Worm (Caenorhabditis elegans) whole organism, L1 larva: ENCODE results near the gene sma-2.

Experiments
- Y116A8C.19 ChIP-seq: sonication (generic microtip); optimal IDR thresholded peaks from 2 replicates; lab custom pipeline; 2016; ENCODE audit warnings: missing compliant biosample characterization, missing genetic modification characterization, borderline replicate concordance
- aha-1 ChIP-seq: fragments of 150-350 bp; optimal IDR thresholded peaks from 2 replicates; lab custom pipeline; 2014; ENCODE audit warnings: missing biosample characterization, missing genetic modification characterization
- alr-1 ChIP-seq: fragments of 200-800 bp; sonication (Bioruptor generic); optimal IDR thresholded peaks from 2 replicates; lab custom pipeline; 2018; ENCODE audit warnings: borderline replicate concordance, mild to moderate bottlenecking, missing genetic modification characterization, missing compliant biosample characterization
- ama-1 ChIP-seq: fragments of 150-350 bp; optimal IDR thresholded peaks from 2 replicates; lab custom pipeline; 2014
- ceh-63 ChIP-seq: fragments of 200-800 bp; sonication (Bioruptor generic); optimal IDR thresholded peaks from 2 replicates; lab custom pipeline; 2018; ENCODE audit warnings: mild to moderate bottlenecking, missing genetic modification characterization, missing compliant biosample characterization
- ceh-8 ChIP-seq: fragments of 200-800 bp; sonication (Bioruptor generic); optimal IDR thresholded peaks from 2 replicates; lab custom pipeline; 2018; ENCODE audit warnings: mild to moderate bottlenecking, missing genetic modification characterization, moderate library complexity, missing compliant biosample characterization
- ceh-82 ChIP-seq, 3 experiments: fragments of 150-350 bp in 1 of 3; sonication (generic microtip) in 2 of 3; optimal IDR thresholded peaks; 2 replicates each; lab custom pipeline; 2014 to 2017; ENCODE audit warnings: missing biosample characterization in 3 of 3, missing genetic modification characterization in 3 of 3
- ceh-88 ChIP-seq: fragments of 200-800 bp; sonication (Bioruptor generic); IDR thresholded peaks from 2 replicates; pipeline ENCODE4 v1.3.6; 2022; ENCODE audit warnings: missing genetic modification characterization, missing compliant biosample characterization
- ceh-90 ChIP-seq: sonication (generic microtip); optimal IDR thresholded peaks from 2 replicates; lab custom pipeline; 2016; ENCODE audit warnings: missing genetic modification characterization, missing compliant biosample characterization
- ces-1 ChIP-seq: fragments of 150-350 bp; optimal IDR thresholded peaks from 2 replicates; lab custom pipeline; 2014; ENCODE audit warnings: missing biosample characterization, missing genetic modification reagents, missing genetic modification characterization
- dsc-1 ChIP-seq: sonication (generic microtip); optimal IDR thresholded peaks from 2 replicates; lab custom pipeline; 2016; ENCODE audit warnings: mild to moderate bottlenecking, missing genetic modification characterization, missing compliant biosample characterization
- egl-13 ChIP-seq: sonication (generic microtip); optimal IDR thresholded peaks from 2 replicates; lab custom pipeline; 2016; ENCODE audit warnings: missing genotype, missing genetic modification reagents, missing genetic modification characterization, missing compliant biosample characterization
- egl-27 ChIP-seq, 2 experiments: fragments of 150-350 bp in 1 of 2; sonication (generic microtip); optimal IDR thresholded peaks; 3 replicates each; lab custom pipeline; 2017 to 2018; ENCODE audit warnings: missing biosample characterization in 2 of 2, missing genetic modification characterization in 2 of 2, missing genetic modification reagents in 2 of 2
- elt-3 ChIP-seq, 6 experiments: fragments of 150-350 bp in 1 of 6; sonication (generic microtip); optimal IDR thresholded peaks; 2 replicates each; lab custom pipeline; 2017 to 2018; ENCODE audit warnings: missing biosample characterization in 6 of 6, missing genetic modification characterization in 6 of 6, inconsistent platforms in 1 of 6
- fkh-4 ChIP-seq: sonication (generic microtip); optimal IDR thresholded peaks from 2 replicates; lab custom pipeline; 2016; ENCODE audit warnings: missing compliant biosample characterization, missing genetic modification characterization, borderline replicate concordance
- fkh-8 ChIP-seq: sonication (generic microtip); optimal IDR thresholded peaks from 2 replicates; lab custom pipeline; 2016; ENCODE audit warnings: mild to moderate bottlenecking, missing genetic modification characterization, missing compliant biosample characterization
- fos-1 ChIP-seq: fragments of 150-350 bp; optimal IDR thresholded peaks from 2 replicates; lab custom pipeline; 2014; ENCODE audit warnings: missing biosample characterization, missing genetic modification characterization
- hlh-17 ChIP-seq: fragments of 200-800 bp; sonication (Bioruptor generic); optimal IDR thresholded peaks from 2 replicates; lab custom pipeline; 2018; ENCODE audit warnings: missing genetic modification characterization, mild to moderate bottlenecking, missing compliant biosample characterization, moderate library complexity, borderline replicate concordance
- hpl-2 ChIP-seq: fragments of 150-350 bp; optimal IDR thresholded peaks from 2 replicates; lab custom pipeline; 2014; ENCODE audit warnings: missing biosample characterization, missing genetic modification reagents, missing genetic modification characterization
- isw-1 ChIP-seq: fragments of 200-800 bp; sonication (Bioruptor generic); IDR thresholded peaks from 2 replicates; pipeline ENCODE4 v1.3.6; 2022; ENCODE audit warnings: missing genetic modification characterization, missing compliant biosample characterization
- jun-1 ChIP-seq: fragments of 150-350 bp; optimal IDR thresholded peaks from 2 replicates; lab custom pipeline; 2014; ENCODE audit warnings: missing biosample characterization, missing genetic modification reagents, missing genetic modification characterization
- lin-14 ChIP-seq: fragments of 200-800 bp; sonication (Bioruptor generic); optimal IDR thresholded peaks from 2 replicates; lab custom pipeline; 2018; ENCODE audit warnings: mild to moderate bottlenecking, missing genetic modification characterization, moderate library complexity, missing compliant biosample characterization
- lin-15B ChIP-seq: fragments of 150-350 bp; sonication (generic microtip); optimal IDR thresholded peaks from 3 replicates; lab custom pipeline; 2014; ENCODE audit warnings: missing biosample characterization, missing genetic modification characterization
- lsy-2 ChIP-seq, 2 experiments: fragments of 150-350 bp; optimal IDR thresholded peaks; 2 replicates each; lab custom pipeline; 2014; ENCODE audit warnings: missing biosample characterization in 2 of 2, missing genetic modification characterization in 2 of 2
- mep-1 ChIP-seq: fragments of 150-350 bp; optimal IDR thresholded peaks from 2 replicates; lab custom pipeline; 2014; ENCODE audit warnings: missing biosample characterization, missing genetic modification characterization
- nhr-11 ChIP-seq: fragments of 150-350 bp; optimal IDR thresholded peaks from 2 replicates; lab custom pipeline; 2014; ENCODE audit warnings: missing biosample characterization, missing genetic modification characterization
- nhr-12 ChIP-seq: sonication (generic microtip); optimal IDR thresholded peaks from 2 replicates; lab custom pipeline; 2017; ENCODE audit warnings: missing biosample characterization, missing genetic modification characterization
- nhr-19 ChIP-seq: fragments of 200-800 bp; sonication (Bioruptor generic); conservative IDR thresholded peaks from 2 replicates; pipeline ENCODE4 v1.3.6; 2022; ENCODE audit warnings: missing genetic modification characterization, missing compliant biosample characterization
- nhr-20 ChIP-seq: sonication (generic microtip); optimal IDR thresholded peaks from 2 replicates; lab custom pipeline; 2016; ENCODE audit warnings: mild to moderate bottlenecking, missing genetic modification characterization, missing compliant biosample characterization
- nhr-237 ChIP-seq: fragments of 150-350 bp; optimal IDR thresholded peaks from 2 replicates; lab custom pipeline; 2014; ENCODE audit warnings: missing biosample characterization, missing genetic modification characterization
- nhr-28 ChIP-seq: fragments of 150-350 bp; optimal IDR thresholded peaks from 2 replicates; lab custom pipeline; 2014; ENCODE audit warnings: missing biosample characterization, missing genetic modification characterization
- nhr-47 ChIP-seq: sonication (generic microtip); optimal IDR thresholded peaks from 2 replicates; lab custom pipeline; 2016; ENCODE audit warnings: mild to moderate bottlenecking, missing genetic modification characterization, moderate library complexity, missing compliant biosample characterization
- nhr-77 ChIP-seq: fragments of 150-350 bp; optimal IDR thresholded peaks from 2 replicates; lab custom pipeline; 2014; ENCODE audit warnings: missing biosample characterization, missing genetic modification characterization
- nhr-90 ChIP-seq: sonication (generic microtip); optimal IDR thresholded peaks from 2 replicates; lab custom pipeline; 2016; ENCODE audit warnings: mild to moderate bottlenecking, missing genetic modification characterization, missing compliant biosample characterization; ENCODE audit not compliant: poor library complexity
- skn-1 ChIP-seq: fragments of 150-350 bp; optimal IDR thresholded peaks from 2 replicates; lab custom pipeline; 2014; ENCODE audit warnings: missing biosample characterization, missing genetic modification characterization
- snpc-4 ChIP-seq: fragments of 150-350 bp; optimal IDR thresholded peaks from 2 replicates; lab custom pipeline; 2014; ENCODE audit warnings: missing biosample characterization, missing genetic modification characterization
- snu-23 ChIP-seq: sonication (generic microtip); optimal IDR thresholded peaks from 2 replicates; lab custom pipeline; 2016; ENCODE audit warnings: missing genetic modification characterization, missing compliant biosample characterization
- sup-37 ChIP-seq: fragments of 200-800 bp; sonication (Bioruptor generic); optimal IDR thresholded peaks from 2 replicates; lab custom pipeline; 2018; ENCODE audit warnings: mild to moderate bottlenecking, missing genetic modification characterization, missing compliant biosample characterization
- tbx-2 ChIP-seq: sonication (generic microtip); optimal IDR thresholded peaks from 2 replicates; lab custom pipeline; 2016; ENCODE audit warnings: missing genetic modification characterization, missing compliant biosample characterization
- tlp-1 ChIP-seq: fragments of 150-350 bp; optimal IDR thresholded peaks from 2 replicates; lab custom pipeline; 2014; ENCODE audit warnings: missing biosample characterization, missing genetic modification characterization
- unc-62 ChIP-seq: fragments of 150-350 bp; optimal IDR thresholded peaks from 2 replicates; lab custom pipeline; 2014; ENCODE audit warnings: missing biosample characterization, missing genetic modification reagents, missing genetic modification characterization
- unc-86 ChIP-seq: sonication (generic microtip); optimal IDR thresholded peaks from 2 replicates; lab custom pipeline; 2016; ENCODE audit warnings: missing genetic modification characterization, missing compliant biosample characterization
- unc-98 ChIP-seq: fragments of 200-800 bp; sonication (Bioruptor generic); IDR thresholded peaks from 2 replicates; pipeline ENCODE4 v1.3.6; 2022; ENCODE audit warnings: missing genetic modification characterization, missing compliant biosample characterization
- vab-15 ChIP-seq: sonication (generic microtip); optimal IDR thresholded peaks from 2 replicates; lab custom pipeline; 2017; ENCODE audit warnings: missing genotype, mild to moderate bottlenecking, missing genetic modification characterization, missing compliant biosample characterization
- zag-1 ChIP-seq: fragments of 150-350 bp; optimal IDR thresholded peaks from 2 replicates; lab custom pipeline; 2014; ENCODE audit warnings: missing biosample characterization, missing genetic modification characterization
- zip-4 ChIP-seq: fragments of 200-800 bp; sonication (Bioruptor generic); optimal IDR thresholded peaks from 2 replicates; lab custom pipeline; 2018; ENCODE audit warnings: mild to moderate bottlenecking, missing genetic modification characterization, moderate library complexity, missing compliant biosample characterization
- ztf-11 ChIP-seq, 2 experiments: sonication (generic microtip); optimal IDR thresholded peaks; 2 replicates each; lab custom pipeline; 2016 to 2017; ENCODE audit warnings: missing genetic modification characterization in 2 of 2, missing biosample characterization in 1 of 2, missing compliant biosample characterization in 1 of 2

Gene sma-2

ce11 chrIII:8791235-8791634 is 41.8 kb downstream of the sma-2 start, which contains the start of the genes zfp-1 and F54F2.14:
Gene zfp-1, plus strand, starts transcription at chrIII:8791535.
Gene F54F2.14, plus strand, starts transcription at chrIII:8791546.
- TF ChIP-seq fkh-4 (tag; lab: Kevin White, UChicago): no peak
- TF ChIP-seq ces-1 (GFP tag; lab: Kevin White, UChicago): no peak
- TF ChIP-seq hlh-17 (GFP tag; lab: Kevin White, UChicago): no peak
- TF ChIP-seq hpl-2 (GFP tag; lab: Kevin White, UChicago): no peak
- TF ChIP-seq zip-4 (GFP tag; lab: Kevin White, UChicago): no peak
- TF ChIP-seq fkh-8: no peak
- no peak for TF ChIP-seq ama-1
- TF ChIP-seq tlp-1 (tag; lab: Kevin White, UChicago): no peak
- no peak for TF ChIP-seq nhr-28 (tag; lab: Kevin White, UChicago)
- TF ChIP-seq nhr-77 (tag; lab: Kevin White, UChicago): no peak
- no peak for TF ChIP-seq zag-1 (tag; lab: Kevin White, UChicago)
- TF ChIP-seq nhr-237: no peak
- TF ChIP-seq alr-1 (tag; lab: Kevin White, UChicago): no peak
- TF ChIP-seq ceh-8 (GFP tag; lab: Kevin White, UChicago): no peak
- TF ChIP-seq unc-62 (GFP tag; lab: Kevin White, UChicago): no peak
- TF ChIP-seq skn-1 (tag; lab: Kevin White, UChicago): no peak
- no peak for TF ChIP-seq nhr-90 (tag; lab: Kevin White, UChicago)

ce11 chrIII:8792251-8792650 is 42.8 kb downstream of the sma-2 start, which contains the start of gene ztf-1:
Gene ztf-1, minus strand, starts transcription at chrIII:8792351.
- TF ChIP-seq mep-1 (tag; lab: Kevin White, UChicago): no peak
- no peak for TF ChIP-seq ceh-88 (GFP tag; lab: Robert Waterston, UW)
- no peak for TF ChIP-seq ceh-90 (tag; lab: Kevin White, UChicago)
- TF ChIP-seq tbx-2: no peak
- no peak for TF ChIP-seq snu-23 (GFP tag; lab: Kevin White, UChicago)
- TF ChIP-seq snpc-4: no peak
- no peak for TF ChIP-seq lin-14 (GFP tag; lab: Kevin White, UChicago)
- TF ChIP-seq hpl-2 (GFP tag; lab: Kevin White, UChicago): no peak
- no peak for TF ChIP-seq dsc-1 (tag; lab: Kevin White, UChicago)
- TF ChIP-seq lsy-2 (tag; optimal IDR thresholded peaks at IDR 0.05; lab: Kevin White, UChicago): no peak
- no peak for TF ChIP-seq nhr-28 (tag; lab: Kevin White, UChicago)

- TF ChIP-seq nhr-20 (tag; lab: Kevin White, UChicago): peak; percentile 87
- peak; percentile 38 for TF ChIP-seq fos-1 (tag; lab: Kevin White, UChicago)
- no peak for TF ChIP-seq nhr-11 (tag; lab: Kevin White, UChicago)
- TF ChIP-seq lin-15B: no peak
- no peak for TF ChIP-seq ztf-11 (tag; optimal IDR thresholded peaks at IDR 0.05; lab: Kevin White, UChicago)
- no peak for TF ChIP-seq aha-1
- TF ChIP-seq ceh-82 (tag; optimal IDR thresholded peaks at IDR 0.05; lab: Kevin White, UChicago): peak; percentile 26 to 76 (median 54)
- TF ChIP-seq zag-1 (tag; lab: Kevin White, UChicago): no peak
- TF ChIP-seq unc-86 (tag; lab: Kevin White, UChicago): no peak
- peak; percentile 12 for TF ChIP-seq sup-37
- TF ChIP-seq egl-13: no peak
- no peak for TF ChIP-seq tlp-1 (tag; lab: Kevin White, UChicago)
- peak; percentile 95 for TF ChIP-seq lin-14 (GFP tag; lab: Kevin White, UChicago)
- TF ChIP-seq ceh-88 (GFP tag; lab: Robert Waterston, UW): peak; percentile 49; the same call in 1 of the 2 replicates
- TF ChIP-seq jun-1 (tag; lab: Kevin White, UChicago): peak; percentile 69
- TF ChIP-seq unc-98: no peak
- peak; percentile 67 for TF ChIP-seq tbx-2
- no peak for TF ChIP-seq vab-15
- peak; percentile 51 for TF ChIP-seq nhr-47
- TF ChIP-seq ceh-8 (GFP tag; lab: Kevin White, UChicago): peak; percentile 29
- peak; percentile 84 for TF ChIP-seq skn-1 (tag; lab: Kevin White, UChicago)
- TF ChIP-seq isw-1 (GFP tag; lab: Robert Waterston, UW): no peak
- no peak for TF ChIP-seq nhr-12 (tag; lab: Kevin White, UChicago)
- TF ChIP-seq ama-1: no peak
- TF ChIP-seq egl-27 (tag; optimal IDR thresholded peaks at IDR 0.05; lab: Kevin White, UChicago): peak; percentile 30 to 56
- no peak for TF ChIP-seq Y116A8C.19 (tag; lab: Kevin White, UChicago)
- no peak for TF ChIP-seq ceh-63
- TF ChIP-seq nhr-19 (GFP tag; lab: Robert Waterston, UW): peak; percentile 74
- peak; percentile 81 for TF ChIP-seq snu-23 (GFP tag; lab: Kevin White, UChicago)
- TF ChIP-seq elt-3 (tag; optimal IDR thresholded peaks at IDR 0.05; lab: Kevin White, UChicago): peak in 3 of 6 experiments; percentile 58 to 87 (median 72)
- peak; percentile 63 to 88 for TF ChIP-seq lsy-2 (tag; optimal IDR thresholded peaks at IDR 0.05; lab: Kevin White, UChicago)
- peak; percentile 61 for TF ChIP-seq mep-1 (tag; lab: Kevin White, UChicago)
- no peak for TF ChIP-seq fkh-8
These were observed 45.3 kb downstream of the sma-2 start for ce11 chrIII:8794793-8795192.
